Fruit fly (Drosophila melanogaster) whole organism, embryonic: Measurements from ENCODE around the gene CG13829.
A peak's percentile ranks its signal among the peaks of the same experiment; 100 is the strongest.

Experiments used
- Adf1 ChIP-seq: fragments of 200-800 bp; sonication (Bioruptor generic); IDR thresholded peaks from 2 replicates; pipeline ENCODE4 v1.3.6; 2022; ENCODE audit warnings: missing biosample characterization, missing genetic modification characterization
- Atf6 ChIP-seq: fragments of 200-800 bp; sonication (Bioruptor generic); IDR thresholded peaks from 2 replicates; pipeline ENCODE4 v1.3.6; 2022; ENCODE audit warnings: missing biosample characterization, missing genetic modification characterization
- C15 ChIP-seq: fragments of 200-800 bp; sonication (Bioruptor generic); IDR thresholded peaks from 3 replicates; pipeline ENCODE4 v1.3.6; 2022; ENCODE audit warnings: missing biosample characterization, missing genetic modification characterization
- CG10462 ChIP-seq: fragments of 200-800 bp; sonication (Bioruptor generic); optimal IDR thresholded peaks from 2 replicates; lab custom pipeline; 2016; ENCODE audit warnings: missing biosample characterization, missing genetic modification characterization
- CG11456 ChIP-seq: fragments of 200-800 bp; sonication (Bioruptor generic); IDR thresholded peaks from 3 replicates; pipeline ENCODE4 v1.3.6; 2022; ENCODE audit warnings: missing biosample characterization, missing genetic modification characterization
- CG11560 ChIP-seq: fragments of 200-800 bp; sonication (Bioruptor generic); IDR thresholded peaks from 3 replicates; pipeline ENCODE4 v1.3.6; 2022; ENCODE audit warnings: missing biosample characterization, missing genetic modification characterization
- CG13287 ChIP-seq: fragments of 200-800 bp; sonication (Bioruptor generic); IDR thresholded peaks from 2 replicates; pipeline ENCODE4 v1.3.6; 2022; ENCODE audit warnings: missing biosample characterization, missing genetic modification characterization; ENCODE audit not compliant: partially characterized antibody
- CG13424 ChIP-seq: fragments of 200-800 bp; sonication (Bioruptor generic); optimal IDR thresholded peaks from 2 replicates; lab custom pipeline; 2019; ENCODE audit warnings: missing biosample characterization, mild to moderate bottlenecking, missing genetic modification characterization, moderate library complexity
- CG14050 ChIP-seq: fragments of 200-800 bp; sonication (Bioruptor generic); IDR thresholded peaks from 3 replicates; pipeline ENCODE4 v1.3.6; 2022; ENCODE audit warnings: missing biosample characterization, missing genetic modification characterization
- CG15479 ChIP-seq: fragments of 200-800 bp; sonication (Bioruptor generic); optimal IDR thresholded peaks from 3 replicates; lab custom pipeline; 2019; ENCODE audit warnings: missing biosample characterization, mild to moderate bottlenecking, missing genetic modification characterization, moderate library complexity
- CG17328 ChIP-seq: fragments of 200-800 bp; sonication (Bioruptor generic); IDR thresholded peaks from 2 replicates; pipeline ENCODE4 v1.3.6; 2022; ENCODE audit warnings: missing biosample characterization, missing genetic modification characterization
- CG3065 ChIP-seq: fragments of 200-800 bp; sonication (Bioruptor generic); optimal IDR thresholded peaks from 2 replicates; lab custom pipeline; 2016; ENCODE audit warnings: missing biosample characterization, missing genetic modification characterization
- CG31224 ChIP-seq: fragments of 200-800 bp; sonication (Bioruptor generic); IDR thresholded peaks from 2 replicates; pipeline ENCODE4 v1.3.6; 2022; ENCODE audit warnings: missing biosample characterization, missing genetic modification characterization
- CG31441 ChIP-seq: fragments of 200-800 bp; sonication (Bioruptor generic); IDR thresholded peaks from 2 replicates; pipeline ENCODE4 v1.3.6; 2022; ENCODE audit warnings: missing biosample characterization, missing genetic modification characterization
- CG4360 ChIP-seq: fragments of 200-800 bp; sonication (Bioruptor generic); IDR thresholded peaks from 2 replicates; pipeline ENCODE4 v1.3.6; 2022; ENCODE audit warnings: missing biosample characterization, missing genetic modification characterization
- CG7987 ChIP-seq: fragments of 200-800 bp; sonication (Bioruptor generic); optimal IDR thresholded peaks from 2 replicates; lab custom pipeline; 2018; ENCODE audit warnings: missing biosample characterization, mild to moderate bottlenecking, missing genetic modification characterization, moderate library complexity
- CG9215 ChIP-seq: fragments of 200-800 bp; sonication (Bioruptor generic); IDR thresholded peaks from 2 replicates; pipeline ENCODE4 v1.3.6; 2022; ENCODE audit warnings: missing biosample characterization, missing genetic modification characterization
- CG9727 ChIP-seq: fragments of 200-800 bp; sonication (Bioruptor generic); optimal IDR thresholded peaks from 3 replicates; lab custom pipeline; 2017; ENCODE audit warnings: missing biosample characterization, mild to moderate bottlenecking, missing genetic modification characterization
- CG9932 ChIP-seq: fragments of 200-800 bp; sonication (Bioruptor generic); IDR thresholded peaks from 2 replicates; pipeline ENCODE4 v1.3.6; 2022; ENCODE audit warnings: missing biosample characterization, missing genetic modification characterization
- CrebB ChIP-seq: fragments of 200-800 bp; sonication (Bioruptor generic); optimal IDR thresholded peaks from 3 replicates; lab custom pipeline; 2018; ENCODE audit warnings: missing biosample characterization, mild to moderate bottlenecking, missing genetic modification characterization
- Dfd ChIP-seq, 2 experiments: fragments of >200 bp; optimal IDR thresholded peaks; 2 replicates each; lab custom pipeline; 2017; ENCODE audit warnings: missing biosample characterization in 2 of 2, missing genetic modification characterization in 2 of 2
- Eip74EF ChIP-seq, 2 experiments: fragments of 200-800 bp in 1 of 2; fragments of >200 bp in 1 of 2; sonication (Bioruptor generic) in 1 of 2; optimal IDR thresholded peaks; 2 replicates each; lab custom pipeline; 2017 to 2019; ENCODE audit warnings: missing biosample characterization in 2 of 2, missing genetic modification characterization in 2 of 2, mild to moderate bottlenecking in 1 of 2, moderate library complexity in 1 of 2
- Ets65A ChIP-seq: fragments of 200-800 bp; sonication (Bioruptor generic); peaks from one replicate; lab custom pipeline; 2016; ENCODE audit warnings: missing biosample characterization, missing genetic modification characterization
- Gug ChIP-seq: fragments of 200-800 bp; sonication (Bioruptor generic); IDR thresholded peaks from 4 replicates; pipeline ENCODE4 v1.3.6; 2022; ENCODE audit warnings: missing biosample characterization, missing genetic modification characterization
- NK7.1 ChIP-seq: fragments of 200-800 bp; sonication (Bioruptor generic); optimal IDR thresholded peaks from 3 replicates; lab custom pipeline; 2016; ENCODE audit warnings: missing biosample characterization, missing genetic modification characterization
- Oli ChIP-seq: fragments of 200-800 bp; sonication (Bioruptor generic); optimal IDR thresholded peaks from 2 replicates; lab custom pipeline; 2018; ENCODE audit warnings: missing biosample characterization, mild to moderate bottlenecking, missing genetic modification characterization, moderate library complexity
- Vsx1 ChIP-seq: fragments of 200-800 bp; sonication (Bioruptor generic); optimal IDR thresholded peaks from 2 replicates; lab custom pipeline; 2017; ENCODE audit warnings: missing biosample characterization, mild to moderate bottlenecking, missing genetic modification characterization, missing genetic modification reagents
- YL-1 ChIP-seq: fragments of 200-800 bp; sonication (Bioruptor generic); optimal IDR thresholded peaks from 3 replicates; lab custom pipeline; 2017; ENCODE audit warnings: missing biosample characterization, mild to moderate bottlenecking, missing genetic modification characterization
- al ChIP-seq: fragments of 200-800 bp; sonication (Bioruptor generic); IDR thresholded peaks from 2 replicates; pipeline ENCODE4 v1.3.6; 2022; ENCODE audit warnings: missing biosample characterization, missing genetic modification characterization
- ato ChIP-seq: fragments of 200-800 bp; sonication (Bioruptor generic); IDR thresholded peaks from 2 replicates; pipeline ENCODE4 v1.3.6; 2022; ENCODE audit warnings: missing biosample characterization, missing genetic modification characterization; ENCODE audit not compliant: partially characterized antibody
- cg ChIP-seq: fragments of 200-800 bp; sonication (Bioruptor generic); optimal IDR thresholded peaks from 3 replicates; lab custom pipeline; 2019; ENCODE audit warnings: missing biosample characterization, mild to moderate bottlenecking, missing genetic modification characterization, moderate library complexity
- crol ChIP-seq: fragments of 200-800 bp; sonication (Bioruptor generic); IDR thresholded peaks from 2 replicates; pipeline ENCODE4 v1.3.6; 2022; ENCODE audit warnings: missing biosample characterization, missing genetic modification characterization
- dimm ChIP-seq: fragments of 200-800 bp; sonication (Bioruptor generic); IDR thresholded peaks from 2 replicates; pipeline ENCODE4 v1.3.6; 2022; ENCODE audit warnings: missing biosample characterization, missing genetic modification characterization
- ems ChIP-seq: fragments of 200-800 bp; sonication (Bioruptor generic); optimal IDR thresholded peaks from 3 replicates; lab custom pipeline; 2016; ENCODE audit warnings: missing biosample characterization, missing genetic modification characterization
- gcm ChIP-seq: fragments of 200-800 bp; sonication (Bioruptor generic); optimal IDR thresholded peaks from 2 replicates; lab custom pipeline; 2019; ENCODE audit warnings: missing biosample characterization, mild to moderate bottlenecking, missing genetic modification characterization, moderate library complexity
- gsb ChIP-seq: fragments of 200-800 bp; sonication (Bioruptor generic); IDR thresholded peaks from 2 replicates; pipeline ENCODE4 v1.3.6; 2022; ENCODE audit warnings: missing biosample characterization, missing genetic modification characterization
- gsb-n ChIP-seq: fragments of 200-800 bp; sonication (Bioruptor generic); optimal IDR thresholded peaks from 3 replicates; lab custom pipeline; 2018; ENCODE audit warnings: missing biosample characterization, mild to moderate bottlenecking, missing genetic modification characterization
- ind ChIP-seq: fragments of 200-800 bp; sonication (Bioruptor generic); optimal IDR thresholded peaks from 3 replicates; lab custom pipeline; 2016; ENCODE audit warnings: missing biosample characterization, missing genetic modification characterization
- jumu ChIP-seq: fragments of 200-800 bp; sonication (Bioruptor generic); optimal IDR thresholded peaks from 3 replicates; lab custom pipeline; 2016; ENCODE audit warnings: missing biosample characterization, missing genetic modification characterization
- ken ChIP-seq: fragments of 200-800 bp; sonication (Bioruptor generic); IDR thresholded peaks from 3 replicates; pipeline ENCODE4 v1.3.6; 2022; ENCODE audit warnings: missing biosample characterization, missing genetic modification characterization
- lov ChIP-seq, 2 experiments: fragments of 200-800 bp in 1 of 2; fragments of >200 bp in 1 of 2; sonication (Bioruptor generic) in 1 of 2; IDR thresholded peaks in 1 of 2; optimal IDR thresholded peaks in 1 of 2; 2 replicates in 1 of 2; 3 replicates in 1 of 2; pipeline versions ENCODE4 v1.3.6 to Lab custom; 2017 to 2022; ENCODE audit warnings: missing biosample characterization in 1 of 2, missing genetic modification characterization in 1 of 2
- mam ChIP-seq: fragments of 200-800 bp; sonication (Bioruptor generic); optimal IDR thresholded peaks from 3 replicates; lab custom pipeline; 2016; ENCODE audit warnings: missing biosample characterization, missing genetic modification characterization
- nom ChIP-seq: fragments of 200-800 bp; sonication (Bioruptor generic); optimal IDR thresholded peaks from 2 replicates; lab custom pipeline; 2017; ENCODE audit warnings: missing biosample characterization, missing genetic modification characterization, mild to moderate bottlenecking, moderate library complexity, missing genetic modification reagents
- pzg ChIP-seq: fragments of 200-800 bp; sonication (Bioruptor generic); optimal IDR thresholded peaks from 3 replicates; lab custom pipeline; 2018; ENCODE audit warnings: missing biosample characterization, mild to moderate bottlenecking, missing genetic modification characterization, moderate library complexity
- schlank ChIP-seq: fragments of 200-800 bp; sonication (Bioruptor generic); optimal IDR thresholded peaks from 2 replicates; lab custom pipeline; 2018; ENCODE audit warnings: missing biosample characterization, mild to moderate bottlenecking, missing genetic modification characterization
- sd ChIP-seq: fragments of 200-800 bp; sonication (Bioruptor generic); optimal IDR thresholded peaks from 3 replicates; lab custom pipeline; 2018; ENCODE audit warnings: missing biosample characterization, mild to moderate bottlenecking, missing genetic modification characterization, moderate library complexity
- sim ChIP-seq: fragments of 200-800 bp; sonication (Bioruptor generic); IDR thresholded peaks from 2 replicates; pipeline ENCODE4 v1.3.6; 2022; ENCODE audit warnings: missing biosample characterization, missing genetic modification characterization
- tin ChIP-seq: fragments of 200-800 bp; sonication (Bioruptor generic); optimal IDR thresholded peaks from 3 replicates; lab custom pipeline; 2016; ENCODE audit warnings: missing biosample characterization, missing genetic modification characterization
- zen2 ChIP-seq: fragments of 200-800 bp; sonication (Bioruptor generic); IDR thresholded peaks from 3 replicates; pipeline ENCODE4 v1.3.6; 2022; ENCODE audit warnings: missing biosample characterization, missing genetic modification characterization; ENCODE audit not compliant: partially characterized antibody

The CG13829 gene

DNA sequence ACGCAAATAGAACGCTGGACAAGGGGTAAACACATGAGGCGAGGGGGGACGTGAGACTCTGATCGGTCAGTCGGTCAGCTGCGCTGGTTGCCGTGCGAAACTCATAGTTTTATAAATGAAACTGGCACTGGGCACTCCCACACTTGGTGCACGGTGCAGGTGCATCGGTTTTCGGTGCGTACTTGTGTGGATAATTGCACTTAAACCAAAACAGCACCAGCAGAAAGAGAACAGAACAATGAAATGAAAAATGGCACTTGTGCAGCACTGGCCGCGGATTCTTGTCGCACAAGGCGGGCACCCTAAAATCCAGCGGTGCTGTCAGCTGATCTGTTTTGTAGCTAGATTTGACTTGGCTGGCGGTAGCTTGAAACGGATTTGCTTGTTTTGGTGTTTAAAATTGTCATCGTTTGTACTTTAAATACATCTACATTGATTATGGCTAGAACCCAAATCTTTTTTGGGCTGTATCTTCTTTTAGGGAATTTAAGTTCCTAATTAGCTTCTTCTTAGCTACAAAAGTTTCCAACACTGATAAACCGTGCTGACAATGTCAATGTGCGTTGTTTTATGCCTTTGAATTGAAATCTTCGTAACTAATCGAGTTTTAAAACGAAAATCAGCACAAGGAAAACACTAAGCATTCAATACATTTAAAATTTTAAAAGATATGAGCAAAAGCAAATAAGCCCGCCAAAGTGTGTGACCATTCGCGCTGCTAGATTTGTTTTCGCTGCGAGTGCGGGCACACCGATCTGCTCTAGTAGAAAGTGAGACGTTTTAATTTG, 43.3 kb downstream of the CG13829 start, which contains the start of the genes Rassf and CenB1A (continued):
- TF ChIP-seq CG11456 (GFP tag; lab: Robert Waterston, UW) (no peak), CG15479 (GFP tag; lab: Kevin White, UChicago) (no peak), gsb-n (tag; lab: Kevin White, UChicago) (no peak), al (peak; percentile 45; the same call in 1 of the 2 replicates), Dfd (GFP tag; optimal IDR thresholded peaks at IDR 0.05; lab: Kevin White, UChicago) (no peak), pzg (GFP tag; lab: Kevin White, UChicago) (peak; percentile 50), Atf6 (no peak), nom (no peak), CG9215 (peak; percentile 57), Adf1 (GFP tag; lab: Robert Waterston, UW) (peak; percentile 34; the same call in 1 of the 2 replicates), gcm (peak; percentile 25), YL-1 (GFP tag; lab: Kevin White, UChicago) (no peak), CG4360 (GFP tag; lab: Robert Waterston, UW) (no peak), CG14050 (GFP tag; lab: Robert Waterston, UW) (no peak), Gug (GFP tag; lab: Robert Waterston, UW) (0 out of 4 replicates have a peak, but pooled peaks have one; percentile 9), CG7987 (GFP tag; lab: Kevin White, UChicago) (no peak), CG3065 (GFP tag; lab: Kevin White, UChicago) (no peak), CG10462 (GFP tag; lab: Kevin White, UChicago) (peak; percentile 24), CG11560 (tag; lab: Robert Waterston, UW) (no peak), NK7.1 (no peak), lov (optimal IDR thresholded peaks at IDR 0.05; lab: Kevin White, UChicago) (no peak), lov (GFP tag; IDR thresholded peaks at IDR 0.05; lab: Robert Waterston, UW) (no peak), CG9727 (GFP tag; lab: Kevin White, UChicago) (peak; percentile 13), C15 (GFP tag; lab: Robert Waterston, UW) (no peak), CrebB (tag; lab: Kevin White, UChicago) (no peak), jumu (peak; percentile 54), CG17328 (GFP tag; lab: Robert Waterston, UW) (no peak), CG31441 (no peak), mam (GFP tag; lab: Kevin White, UChicago) (peak; percentile 63), Oli (tag; lab: Kevin White, UChicago) (peak; percentile 46), dimm (GFP tag; lab: Robert Waterston, UW) (no peak), CG13424 (tag; lab: Kevin White, UChicago) (peak; percentile 13), sd (tag; lab: Kevin White, UChicago) (no peak), zen2 (peak; percentile 21; the same call in 1 of the 3 replicates), ato (GFP tag; lab: Robert Waterston, UW) (no peak), tin (GFP tag; lab: Kevin White, UChicago) (peak; percentile 46), CG31224 (GFP tag; lab: Robert Waterston, UW) (0 out of 2 replicates have a peak, but pooled peaks have one; percentile 15), sim (GFP tag; lab: Robert Waterston, UW) (no peak), Vsx1 (GFP tag; lab: Kevin White, UChicago) (no peak), cg (no peak), ems (GFP tag; lab: Kevin White, UChicago) (no peak), CG13287 (GFP tag; lab: Robert Waterston, UW) (peak; percentile 74), Ets65A (GFP tag; lab: Kevin White, UChicago) (peak; percentile 98), CG9932 (GFP tag; lab: Robert Waterston, UW) (peak; percentile 71; the same call in 1 of the 2 replicates), crol (GFP tag; lab: Robert Waterston, UW) (peak; percentile 97), gsb (GFP tag; lab: Robert Waterston, UW) (no peak), ken (peak; percentile 53; the same call in 1 of the 3 replicates), ind (GFP tag; lab: Kevin White, UChicago) (peak; percentile 45), Eip74EF (GFP tag; optimal IDR thresholded peaks at IDR 0.05; lab: Kevin White, UChicago) (no peak), schlank (tag; lab: Kevin White, UChicago) (no peak)
